Fruit fly (Drosophila melanogaster) whole organism, embryonic: Measurements from ENCODE around the gene CG12301.

Experiments
- Atf3 ChIP-seq: fragments of 200-800 bp; sonication (Bioruptor generic); optimal IDR thresholded peaks from 3 replicates; lab custom pipeline; 2016; ENCODE audit warnings: missing biosample characterization, missing genetic modification characterization
- Atf6 ChIP-seq: fragments of 200-800 bp; sonication (Bioruptor generic); IDR thresholded peaks from 2 replicates; pipeline ENCODE4 v1.3.6; 2022; ENCODE audit warnings: missing biosample characterization, missing genetic modification characterization
- BEAF-32 ChIP-seq: fragments of 200-800 bp; sonication (Bioruptor generic); optimal IDR thresholded peaks from 3 replicates; lab custom pipeline; 2017; ENCODE audit warnings: missing biosample characterization, missing genetic modification characterization, mild to moderate bottlenecking, moderate library complexity, missing genetic modification reagents
- Bdp1 ChIP-seq: fragments of 200-800 bp; sonication (Bioruptor generic); optimal IDR thresholded peaks from 3 replicates; lab custom pipeline; 2016; ENCODE audit warnings: missing biosample characterization, missing genetic modification characterization
- CG11723 ChIP-seq: fragments of 200-800 bp; sonication (Bioruptor generic); optimal IDR thresholded peaks from 2 replicates; lab custom pipeline; 2017; ENCODE audit warnings: missing biosample characterization, mild to moderate bottlenecking, missing genetic modification characterization
- CG12769 ChIP-seq: fragments of 200-800 bp; sonication (Bioruptor generic); optimal IDR thresholded peaks from 2 replicates; lab custom pipeline; 2019; ENCODE audit warnings: missing biosample characterization, mild to moderate bottlenecking, missing genetic modification characterization, moderate library complexity
- CG12942 ChIP-seq: fragments of 200-800 bp; sonication (Bioruptor generic); optimal IDR thresholded peaks from 3 replicates; lab custom pipeline; 2016; ENCODE audit warnings: missing biosample characterization, missing genetic modification characterization
- CG14014 ChIP-seq: fragments of 200-800 bp; sonication (Bioruptor generic); IDR thresholded peaks from 2 replicates; pipeline ENCODE4 v1.3.6; 2022; ENCODE audit warnings: missing biosample characterization, missing genetic modification characterization
- CG17359 ChIP-seq: fragments of 200-800 bp; sonication (Bioruptor generic); optimal IDR thresholded peaks from 3 replicates; lab custom pipeline; 2018; ENCODE audit warnings: missing biosample characterization, mild to moderate bottlenecking, missing genetic modification characterization, moderate library complexity
- CG17612 ChIP-seq: fragments of 200-800 bp; sonication (Bioruptor generic); IDR thresholded peaks from 2 replicates; pipeline ENCODE4 v1.3.6; 2022; ENCODE audit warnings: missing biosample characterization, missing genetic modification characterization
- CG1792 ChIP-seq: fragments of 200-800 bp; sonication (Bioruptor generic); optimal IDR thresholded peaks from 2 replicates; lab custom pipeline; 2016; ENCODE audit warnings: missing biosample characterization, missing genetic modification characterization
- CG18619 ChIP-seq: fragments of 200-800 bp; sonication (Bioruptor generic); optimal IDR thresholded peaks from 3 replicates; lab custom pipeline; 2017; ENCODE audit warnings: missing biosample characterization, mild to moderate bottlenecking, missing genetic modification characterization
- CG31441 ChIP-seq: fragments of 200-800 bp; sonication (Bioruptor generic); IDR thresholded peaks from 2 replicates; pipeline ENCODE4 v1.3.6; 2022; ENCODE audit warnings: missing biosample characterization, missing genetic modification characterization
- CG33557 ChIP-seq: fragments of 200-800 bp; sonication (Bioruptor generic); optimal IDR thresholded peaks from 2 replicates; lab custom pipeline; 2019; ENCODE audit warnings: missing biosample characterization, mild to moderate bottlenecking, missing genetic modification characterization, moderate library complexity
- CG4854 ChIP-seq: fragments of 200-800 bp; sonication (Bioruptor generic); optimal IDR thresholded peaks from 2 replicates; lab custom pipeline; 2016; ENCODE audit warnings: missing biosample characterization, missing genetic modification characterization, inconsistent platforms
- CG6272 ChIP-seq: fragments of 200-800 bp; sonication (Bioruptor generic); IDR thresholded peaks from 2 replicates; pipeline ENCODE4 v1.3.6; 2022; ENCODE audit warnings: missing biosample characterization, missing genetic modification characterization
- CG6765 ChIP-seq: fragments of 200-800 bp; sonication (Bioruptor generic); optimal IDR thresholded peaks from 3 replicates; lab custom pipeline; 2017; ENCODE audit warnings: missing biosample characterization, mild to moderate bottlenecking, missing genetic modification characterization
- CG9437 ChIP-seq: fragments of 200-800 bp; sonication (Bioruptor generic); optimal IDR thresholded peaks from 2 replicates; lab custom pipeline; 2018; ENCODE audit warnings: missing biosample characterization, mild to moderate bottlenecking, missing genetic modification characterization
- CG9727 ChIP-seq: fragments of 200-800 bp; sonication (Bioruptor generic); optimal IDR thresholded peaks from 3 replicates; lab custom pipeline; 2017; ENCODE audit warnings: missing biosample characterization, mild to moderate bottlenecking, missing genetic modification characterization
- Dip3 ChIP-seq: fragments of 200-800 bp; sonication (Bioruptor generic); optimal IDR thresholded peaks from 3 replicates; lab custom pipeline; 2016; ENCODE audit warnings: missing biosample characterization, missing genetic modification characterization
- Elba2 ChIP-seq: fragments of 200-800 bp; sonication (Bioruptor generic); optimal IDR thresholded peaks from 3 replicates; lab custom pipeline; 2016; ENCODE audit warnings: missing biosample characterization, missing genetic modification characterization
- HHEX ChIP-seq: fragments of 200-800 bp; sonication (Bioruptor generic); optimal IDR thresholded peaks from 3 replicates; lab custom pipeline; 2017; ENCODE audit warnings: missing biosample characterization, mild to moderate bottlenecking, missing genetic modification characterization, missing genetic modification reagents
- Lhr ChIP-seq: fragments of 200-800 bp; sonication (Bioruptor generic); optimal IDR thresholded peaks from 3 replicates; lab custom pipeline; 2017; ENCODE audit warnings: mild to moderate bottlenecking, missing biosample characterization, missing genetic modification reagents, missing genetic modification characterization
- MTF-1 ChIP-seq: fragments of 200-800 bp; sonication (Bioruptor generic); optimal IDR thresholded peaks from 2 replicates; lab custom pipeline; 2018; ENCODE audit warnings: missing biosample characterization, mild to moderate bottlenecking, missing genetic modification characterization, borderline replicate concordance
- Poxn ChIP-seq: fragments of 200-800 bp; sonication (Bioruptor generic); IDR thresholded peaks from 2 replicates; pipeline ENCODE4 v1.3.6; 2022; ENCODE audit warnings: missing biosample characterization, missing genetic modification characterization
- Six4 ChIP-seq: fragments of 200-800 bp; sonication (Bioruptor generic); optimal IDR thresholded peaks from 2 replicates; lab custom pipeline; 2016; ENCODE audit warnings: missing biosample characterization, missing genetic modification characterization
- Sry-δ ChIP-seq: fragments of 200-800 bp; sonication (Bioruptor generic); optimal IDR thresholded peaks from 2 replicates; lab custom pipeline; 2016; ENCODE audit warnings: missing biosample characterization, missing genetic modification characterization
- TFAM ChIP-seq: fragments of 200-800 bp; sonication (Bioruptor generic); optimal IDR thresholded peaks from 2 replicates; lab custom pipeline; 2017; ENCODE audit warnings: missing biosample characterization, missing genetic modification characterization, inconsistent platforms
- Tbp ChIP-seq: fragments of >200 bp; optimal IDR thresholded peaks from 2 replicates; lab custom pipeline; 2018; ENCODE audit warnings: missing biosample characterization, missing genetic modification characterization
- bbx ChIP-seq: fragments of 200-800 bp; sonication (Bioruptor generic); IDR thresholded peaks from 2 replicates; pipeline ENCODE4 v1.3.6; 2022; ENCODE audit warnings: missing biosample characterization, missing genetic modification characterization; ENCODE audit not compliant: partially characterized antibody
- dmrt99B ChIP-seq: fragments of 200-800 bp; sonication (Bioruptor generic); optimal IDR thresholded peaks from 2 replicates; lab custom pipeline; 2018; ENCODE audit warnings: missing biosample characterization, mild to moderate bottlenecking, missing genetic modification characterization, moderate library complexity
- dysf ChIP-seq: fragments of 200-800 bp; sonication (Bioruptor generic); IDR thresholded peaks from 3 replicates; pipeline ENCODE4 v1.3.6; 2022; ENCODE audit warnings: missing biosample characterization, missing genetic modification characterization
- ewg ChIP-seq: fragments of 200-800 bp; sonication (Bioruptor generic); optimal IDR thresholded peaks from 3 replicates; lab custom pipeline; 2017; ENCODE audit warnings: mild to moderate bottlenecking, missing biosample characterization, missing genetic modification reagents, missing genetic modification characterization
- eyg ChIP-seq: fragments of 200-800 bp; sonication (Bioruptor generic); optimal IDR thresholded peaks from 3 replicates; lab custom pipeline; 2016; ENCODE audit warnings: missing biosample characterization, missing genetic modification characterization
- fd64A ChIP-seq: fragments of 200-800 bp; sonication (Bioruptor generic); optimal IDR thresholded peaks from 3 replicates; lab custom pipeline; 2018; ENCODE audit warnings: missing biosample characterization, mild to moderate bottlenecking, missing genetic modification characterization
- gcm ChIP-seq: fragments of 200-800 bp; sonication (Bioruptor generic); optimal IDR thresholded peaks from 2 replicates; lab custom pipeline; 2019; ENCODE audit warnings: missing biosample characterization, mild to moderate bottlenecking, missing genetic modification characterization, moderate library complexity
- gcm2 ChIP-seq: fragments of 200-800 bp; sonication (Bioruptor generic); optimal IDR thresholded peaks from 2 replicates; lab custom pipeline; 2016; ENCODE audit warnings: missing biosample characterization, missing genetic modification characterization
- grau ChIP-seq: fragments of 200-800 bp; optimal IDR thresholded peaks from 3 replicates; lab custom pipeline; 2019; ENCODE audit warnings: missing biosample characterization, mild to moderate bottlenecking, missing genetic modification characterization, moderate library complexity
- jumu ChIP-seq: fragments of 200-800 bp; sonication (Bioruptor generic); optimal IDR thresholded peaks from 3 replicates; lab custom pipeline; 2016; ENCODE audit warnings: missing biosample characterization, missing genetic modification characterization
- klu ChIP-seq: fragments of 200-800 bp; sonication (Bioruptor generic); IDR thresholded peaks from 2 replicates; pipeline ENCODE4 v1.3.6; 2022; ENCODE audit warnings: missing biosample characterization, missing genetic modification characterization
- onecut ChIP-seq: fragments of 200-800 bp; sonication (Bioruptor generic); IDR thresholded peaks from 2 replicates; pipeline ENCODE4 v1.3.6; 2022; ENCODE audit warnings: missing biosample characterization, missing genetic modification characterization
- pan ChIP-seq, 4 experiments: fragments of >200 bp in 3 of 4; fragments of 200-800 bp in 1 of 4; sonication (Bioruptor generic) in 1 of 4; optimal IDR thresholded peaks in 3 of 4; IDR thresholded peaks in 1 of 4; 2 replicates each; pipeline versions ENCODE4 v1.3.6 to Lab custom; 2017 to 2022; ENCODE audit warnings: missing biosample characterization in 2 of 4, missing genetic modification characterization in 2 of 4, mixed read lengths in 1 of 4
- pb ChIP-seq: fragments of 200-800 bp; sonication (Bioruptor generic); optimal IDR thresholded peaks from 3 replicates; lab custom pipeline; 2016; ENCODE audit warnings: missing biosample characterization, missing genetic modification characterization
- sens ChIP-seq: fragments of 200-800 bp; sonication (Bioruptor generic); peaks from one replicate; lab custom pipeline; 2016; ENCODE audit warnings: missing biosample characterization, missing genetic modification characterization
- sna ChIP-seq: fragments of 200-800 bp; sonication (Bioruptor generic); IDR thresholded peaks from 2 replicates; pipeline ENCODE4 v1.3.6; 2022; ENCODE audit warnings: missing biosample characterization, missing genetic modification characterization; ENCODE audit not compliant: partially characterized antibody
- sob ChIP-seq: fragments of 200-800 bp; sonication (Bioruptor generic); IDR thresholded peaks from 2 replicates; pipeline ENCODE4 v1.3.6; 2022; ENCODE audit warnings: missing biosample characterization, missing genetic modification characterization
- tna ChIP-seq: fragments of 200-800 bp; sonication (Bioruptor generic); IDR thresholded peaks from 2 replicates; pipeline ENCODE4 v1.3.6; 2022; ENCODE audit warnings: missing biosample characterization, missing genetic modification characterization; ENCODE audit not compliant: partially characterized antibody
- trh ChIP-seq: fragments of 200-800 bp; sonication (Bioruptor generic); optimal IDR thresholded peaks from 2 replicates; lab custom pipeline; 2016; ENCODE audit warnings: missing biosample characterization, missing genetic modification characterization
- tup ChIP-seq: fragments of 200-800 bp; sonication (Bioruptor generic); optimal IDR thresholded peaks from 2 replicates; lab custom pipeline; 2016; ENCODE audit warnings: missing biosample characterization, mild to moderate bottlenecking, missing genetic modification characterization, moderate library complexity
- unc-4 ChIP-seq: fragments of 200-800 bp; sonication (Bioruptor generic); IDR thresholded peaks from 2 replicates; pipeline ENCODE4 v1.3.6; 2022; ENCODE audit warnings: missing biosample characterization, missing genetic modification characterization; ENCODE audit not compliant: partially characterized antibody
- zfh1 ChIP-seq: fragments of 200-800 bp; sonication (Bioruptor generic); IDR thresholded peaks from 3 replicates; pipeline ENCODE4 v1.3.6; 2022; ENCODE audit warnings: missing biosample characterization, missing genetic modification characterization

Gene CG12301

DNA sequence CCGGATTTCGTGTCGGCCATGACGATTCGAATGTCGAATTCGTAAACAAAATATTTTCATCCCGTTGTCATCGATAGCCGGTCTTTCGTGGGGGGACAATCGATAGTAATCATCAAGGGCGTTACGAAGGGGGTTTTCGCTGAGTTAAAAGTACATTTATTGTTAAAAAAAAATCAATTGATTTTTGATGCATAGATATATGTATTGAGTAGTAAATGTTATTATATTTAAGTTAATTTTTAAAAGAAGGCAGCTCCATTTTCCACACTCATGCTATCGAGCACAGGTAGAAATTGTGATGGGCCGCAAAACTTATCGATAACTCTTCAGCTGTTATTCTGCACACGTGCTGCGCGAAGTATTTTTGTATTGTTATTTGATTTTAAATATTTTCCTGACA lies at the start of gene CG12301, which contains the start of gene mrn (continued):
- TF ChIP-seq Sry-δ (GFP tag; lab: Kevin White, UChicago) = peak; percentile 86
- no peak for TF ChIP-seq dmrt99B (tag; lab: Kevin White, UChicago)
- peak; percentile 92 for TF ChIP-seq sens
- no peak for TF ChIP-seq Lhr (GFP tag; lab: Kevin White, UChicago)
- no peak for TF ChIP-seq TFAM (GFP tag; lab: Kevin White, UChicago)
- no peak for TF ChIP-seq HHEX (GFP tag; lab: Kevin White, UChicago)
- TF ChIP-seq CG4854 (GFP tag; lab: Kevin White, UChicago) = peak; percentile 74
- TF ChIP-seq CG14014 (GFP tag; lab: Robert Waterston, UW) = peak; percentile 70
- no peak for TF ChIP-seq CG11723 (GFP tag; lab: Kevin White, UChicago)
- TF ChIP-seq CG1792 = peak; percentile 3
- peak; percentile 48 for TF ChIP-seq CG9437
- peak; percentile 49 for TF ChIP-seq gcm2 (GFP tag; lab: Kevin White, UChicago)
- TF ChIP-seq klu = peak; percentile 86
- TF ChIP-seq sob = peak; percentile 99
- peak; percentile 39 for TF ChIP-seq CG33557 (GFP tag; lab: Kevin White, UChicago)
- TF ChIP-seq bbx (GFP tag; lab: Robert Waterston, UW) = peak; percentile 79
- no peak for TF ChIP-seq pan (optimal IDR thresholded peaks at IDR 0.05; lab: Kevin White, UChicago)
- peak in 1 of 2 experiments; percentile 96 for TF ChIP-seq pan (GFP tag; optimal IDR thresholded peaks at IDR 0.05 in 1 of 2, IDR thresholded peaks at IDR 0.05 in 1 of 2)
- no peak for TF ChIP-seq pb
- peak; percentile 49 for TF ChIP-seq tup (GFP tag; lab: Kevin White, UChicago)
- TF ChIP-seq MTF-1 (GFP tag; lab: Kevin White, UChicago) = no peak
- TF ChIP-seq Elba2 (GFP tag; lab: Kevin White, UChicago) = no peak
- TF ChIP-seq grau = no peak
- no peak for TF ChIP-seq CG6765 (GFP tag; lab: Kevin White, UChicago)
- peak; percentile 81 for TF ChIP-seq Atf6 (GFP tag; lab: Robert Waterston, UW)
- peak; percentile 97 for TF ChIP-seq BEAF-32
- no peak for TF ChIP-seq CG17359
- TF ChIP-seq CG12769 (tag; lab: Kevin White, UChicago) = no peak
- peak; percentile 44 for TF ChIP-seq jumu (GFP tag; lab: Kevin White, UChicago)
- TF ChIP-seq Bdp1 = peak; percentile 54
- peak; percentile 14 for TF ChIP-seq Tbp (GFP tag; lab: Kevin White, UChicago)
- peak; percentile 51 for TF ChIP-seq CG12942 (GFP tag; lab: Kevin White, UChicago)
- TF ChIP-seq CG17612 (GFP tag; lab: Robert Waterston, UW) = peak; percentile 83
- peak; percentile 96 for TF ChIP-seq sna (GFP tag; lab: Robert Waterston, UW)
- TF ChIP-seq fd64A (GFP tag; lab: Kevin White, UChicago) = no peak
- TF ChIP-seq eyg (GFP tag; lab: Kevin White, UChicago) = peak; percentile 23
- TF ChIP-seq CG31441 (GFP tag; lab: Robert Waterston, UW) = no peak
- TF ChIP-seq unc-4 (GFP tag; lab: Robert Waterston, UW) = peak; percentile 96
- peak; percentile 18 for TF ChIP-seq Atf3
- no peak; the same call in none of the 2 replicates for TF ChIP-seq onecut (GFP tag; lab: Robert Waterston, UW)
- TF ChIP-seq trh = peak; percentile 24
- TF ChIP-seq CG18619 (GFP tag; lab: Kevin White, UChicago) = peak; percentile 50
- TF ChIP-seq tna (GFP tag; lab: Robert Waterston, UW) = peak; percentile 84
- peak; percentile 70 for TF ChIP-seq Dip3 (GFP tag; lab: Kevin White, UChicago)
- peak; percentile 95 for TF ChIP-seq zfh1 (GFP tag; lab: Robert Waterston, UW)
- TF ChIP-seq Six4 (GFP tag; lab: Kevin White, UChicago) = peak; percentile 64
- TF ChIP-seq dysf (GFP tag; lab: Robert Waterston, UW) = peak; percentile 96
- TF ChIP-seq CG6272 (GFP tag; lab: Robert Waterston, UW) = peak; percentile 93
- no peak for TF ChIP-seq gcm (GFP tag; lab: Kevin White, UChicago)
- peak; percentile 71 for TF ChIP-seq ewg
- peak; percentile 87 for TF ChIP-seq CG9727
- TF ChIP-seq Poxn = no peak
